Worm (Caenorhabditis elegans) whole organism, mixed stage, embryonic: Measurements from ENCODE around the gene prde-1.

ENCODE experiments used
- drap-1 ChIP-seq: fragments of 200-800 bp; sonication (Bioruptor generic); optimal IDR thresholded peaks from 3 replicates; lab custom pipeline; 2018; ENCODE audit warnings: mild to moderate bottlenecking, missing genetic modification characterization, missing compliant biosample characterization
- elt-3 ChIP-seq: fragments of 150-350 bp; optimal IDR thresholded peaks from 2 replicates; lab custom pipeline; 2014; ENCODE audit warnings: missing biosample characterization, missing genetic modification characterization
- lin-32 ChIP-seq: fragments of 200-800 bp; sonication (Bioruptor generic); optimal IDR thresholded peaks from 2 replicates; lab custom pipeline; 2018; ENCODE audit warnings: mild to moderate bottlenecking, missing genetic modification characterization, missing compliant biosample characterization
- lsy-2 ChIP-seq: fragments of 150-350 bp; optimal IDR thresholded peaks from 2 replicates; lab custom pipeline; 2014; ENCODE audit warnings: missing biosample characterization, missing genetic modification characterization
- mep-1 ChIP-seq: fragments of 150-350 bp; optimal IDR thresholded peaks from 2 replicates; lab custom pipeline; 2017; ENCODE audit warnings: missing biosample characterization, missing genetic modification reagents, missing genetic modification characterization, inconsistent platforms
- nhr-2 ChIP-seq: fragments of 150-350 bp; optimal IDR thresholded peaks from 2 replicates; lab custom pipeline; 2014; ENCODE audit warnings: missing biosample characterization, missing genetic modification characterization
- nhr-237 ChIP-seq: fragments of 150-350 bp; optimal IDR thresholded peaks from 2 replicates; lab custom pipeline; 2014; ENCODE audit warnings: missing biosample characterization, missing genetic modification characterization
- nhr-28 ChIP-seq: fragments of 150-350 bp; optimal IDR thresholded peaks from 2 replicates; lab custom pipeline; 2014; ENCODE audit warnings: missing biosample characterization, missing genetic modification characterization
- nhr-76 ChIP-seq: sonication (generic microtip); optimal IDR thresholded peaks from 2 replicates; lab custom pipeline; 2017; ENCODE audit warnings: missing biosample characterization, missing genetic modification characterization
- unc-39 ChIP-seq: fragments of 150-350 bp; optimal IDR thresholded peaks from 2 replicates; lab custom pipeline; 2014; ENCODE audit warnings: missing biosample characterization, missing genetic modification characterization
- unc-62 ChIP-seq: fragments of 150-350 bp; optimal IDR thresholded peaks from 2 replicates; lab custom pipeline; 2014; ENCODE audit warnings: missing biosample characterization, missing genetic modification reagents, missing genetic modification characterization
- zip-8 ChIP-seq: fragments of 150-350 bp; optimal IDR thresholded peaks from 2 replicates; lab custom pipeline; 2014; ENCODE audit warnings: missing biosample characterization, missing genetic modification characterization
- ztf-11 ChIP-seq: fragments of 150-350 bp; optimal IDR thresholded peaks from 2 replicates; lab custom pipeline; 2014; ENCODE audit warnings: missing biosample characterization, missing genetic modification characterization

DNA sequence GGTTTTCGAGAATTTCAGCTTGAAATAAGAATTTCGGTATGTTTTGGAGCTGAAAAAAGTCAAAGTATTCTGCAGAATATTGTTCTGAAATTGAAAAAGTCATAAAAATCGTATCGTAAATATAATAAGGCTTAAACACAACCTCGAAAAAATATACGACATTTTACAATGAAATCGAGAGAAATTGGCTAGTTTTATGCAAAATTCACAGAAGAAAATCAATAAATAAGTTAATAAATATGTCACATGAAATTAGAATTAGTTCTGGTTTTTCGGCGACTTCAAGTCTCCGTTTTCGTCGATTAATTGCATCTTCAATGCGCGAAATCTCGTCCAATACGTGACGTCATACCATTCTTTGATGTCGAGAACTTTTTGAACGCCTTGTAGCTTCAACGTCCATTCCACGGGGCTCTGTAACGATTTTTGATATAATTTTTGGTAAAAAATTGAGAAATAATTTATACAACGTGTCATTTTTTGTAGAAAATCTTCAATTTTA lies 39.4 kb downstream of the prde-1 start, which contains the start of gene atx-3:
- TF ChIP-seq nhr-28 (tag; lab: Kevin White, UChicago) (no peak), nhr-237 (tag; lab: Kevin White, UChicago) (no peak), elt-3 (tag; lab: Kevin White, UChicago) (no peak), nhr-2 (no peak), lsy-2 (tag; lab: Kevin White, UChicago) (no peak), nhr-76 (tag; lab: Kevin White, UChicago) (no peak), unc-62 (no peak), lin-32 (GFP tag; lab: Kevin White, UChicago) (no peak), drap-1 (GFP tag; lab: Kevin White, UChicago) (no peak), mep-1 (tag; lab: Kevin White, UChicago) (no peak), ztf-11 (tag; lab: Kevin White, UChicago) (no peak), zip-8 (tag; lab: Kevin White, UChicago) (no peak), unc-39 (no peak)
